Fruit fly (Drosophila melanogaster): ENCODE results near the gene CG3556.

DNA sequence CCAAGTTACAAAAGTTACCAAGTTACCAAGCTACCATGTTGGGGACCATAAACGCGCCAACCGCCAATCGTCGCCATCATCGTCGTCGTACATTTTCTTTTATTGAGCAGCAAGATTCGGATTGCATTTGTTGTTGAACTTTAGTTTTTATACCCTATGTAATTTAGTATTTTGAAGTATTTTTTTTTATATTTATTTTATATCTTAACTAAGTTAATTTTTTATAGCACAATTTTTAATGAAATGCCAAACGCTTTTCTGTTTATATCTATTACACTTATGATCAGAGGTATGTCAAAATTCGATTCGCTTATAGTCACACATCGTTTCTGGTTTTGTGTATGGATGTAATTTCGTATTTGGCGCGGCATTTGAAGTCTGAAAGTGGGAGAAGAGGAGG, 52.4 kb downstream of the CG3556 start:
- TF ChIP-seq Eip75B (GFP tag; optimal IDR thresholded peaks at IDR 0.05), result no peak
- no peak for TF ChIP-seq spab (GFP tag; optimal IDR thresholded peaks at IDR 0.05)
- TF ChIP-seq CG6854 (GFP tag; optimal IDR thresholded peaks at IDR 0.05), result no peak
- TF ChIP-seq acj6 (GFP tag; optimal IDR thresholded peaks at IDR 0.05), result no peak
- TF ChIP-seq Sox102F (GFP tag; optimal IDR thresholded peaks at IDR 0.05), result no peak
- peak; percentile 67 for TF ChIP-seq CG8119 (GFP tag; IDR thresholded peaks at IDR 0.05)
- TF ChIP-seq vri (GFP tag; optimal IDR thresholded peaks at IDR 0.05), result no peak
- peak; percentile 57 for TF ChIP-seq Eip78C (GFP tag)
- TF ChIP-seq CG3032 (tag; optimal IDR thresholded peaks at IDR 0.05), result no peak
- no peak for TF ChIP-seq Hr39 (GFP tag; optimal IDR thresholded peaks at IDR 0.05)
- no peak for TF ChIP-seq Sox15 (GFP tag; optimal IDR thresholded peaks at IDR 0.05)
- TF ChIP-seq Sox14 (GFP tag; optimal IDR thresholded peaks at IDR 0.05), result no peak

Measured in whole organism, prepupa.